Worm (Caenorhabditis elegans) whole organism, young adult: ENCODE measurements around the gene umps-1.

Source experiments
- F55B11.4 ChIP-seq: sonication (generic microtip); optimal IDR thresholded peaks from 2 replicates; lab custom pipeline; 2016; ENCODE audit warnings: missing compliant biosample characterization, missing genetic modification characterization, borderline replicate concordance; ENCODE audit not compliant: insufficient read depth
- F57A8.1 ChIP-seq: fragments of 200-800 bp; sonication (Bioruptor generic); optimal IDR thresholded peaks from 2 replicates; lab custom pipeline; 2018; ENCODE audit warnings: mild to moderate bottlenecking, missing genetic modification characterization, moderate library complexity, missing compliant biosample characterization
- chd-7 ChIP-seq: sonication (generic microtip); optimal IDR thresholded peaks from 2 replicates; lab custom pipeline; 2016; ENCODE audit warnings: mild to moderate bottlenecking, missing genetic modification characterization, moderate library complexity, missing compliant biosample characterization
- efl-1 ChIP-seq: fragments of 150-350 bp; optimal IDR thresholded peaks from 2 replicates; lab custom pipeline; 2014; ENCODE audit warnings: missing biosample characterization, missing genetic modification reagents, missing genetic modification characterization
- gei-17 ChIP-seq: fragments of 200-800 bp; sonication (Bioruptor generic); optimal IDR thresholded peaks from 2 replicates; lab custom pipeline; 2018; ENCODE audit warnings: mild to moderate bottlenecking, missing genetic modification characterization, missing compliant biosample characterization
- mes-4 ChIP-seq: sonication (generic microtip); optimal IDR thresholded peaks from 2 replicates; lab custom pipeline; 2016; ENCODE audit warnings: missing genotype, missing genetic modification characterization, missing compliant biosample characterization
- somi-1 ChIP-seq: fragments of 200-800 bp; sonication (Bioruptor generic); optimal IDR thresholded peaks from 2 replicates; lab custom pipeline; 2018; ENCODE audit warnings: mild to moderate bottlenecking, missing genetic modification characterization, missing compliant biosample characterization

DNA sequence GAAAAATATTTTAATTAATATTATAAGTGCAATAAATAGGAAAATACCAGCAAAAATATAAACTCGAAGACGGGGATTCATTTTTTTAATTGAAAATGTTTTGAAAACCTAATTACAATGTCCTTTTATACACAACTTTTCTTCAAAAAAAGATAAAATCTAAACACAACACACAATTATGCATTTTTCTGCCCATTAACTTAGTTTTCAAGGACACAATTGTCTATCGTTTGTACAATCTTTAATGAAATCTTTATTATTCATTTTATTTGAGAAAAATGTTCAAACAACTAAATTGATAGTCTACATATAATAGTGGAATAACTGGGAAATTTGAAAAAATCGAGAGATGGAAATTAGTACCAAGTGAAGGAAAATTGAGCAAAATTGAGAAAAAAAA, 51.4 kb downstream of the umps-1 start, which contains the start of gene T07A5.1:
- no peak for TF ChIP-seq F55B11.4 (tag; lab: Kevin White, UChicago)
- TF ChIP-seq F57A8.1 (GFP tag; lab: Kevin White, UChicago), result no peak
- no peak for TF ChIP-seq somi-1 (GFP tag; lab: Kevin White, UChicago)
- no peak for TF ChIP-seq chd-7 (tag; lab: Kevin White, UChicago)
- no peak for TF ChIP-seq gei-17
- no peak for TF ChIP-seq efl-1
- TF ChIP-seq mes-4, result no peak
